Fruit fly (Drosophila melanogaster): ENCODE measurements around the gene Amun.

Gene Amun

DNA sequence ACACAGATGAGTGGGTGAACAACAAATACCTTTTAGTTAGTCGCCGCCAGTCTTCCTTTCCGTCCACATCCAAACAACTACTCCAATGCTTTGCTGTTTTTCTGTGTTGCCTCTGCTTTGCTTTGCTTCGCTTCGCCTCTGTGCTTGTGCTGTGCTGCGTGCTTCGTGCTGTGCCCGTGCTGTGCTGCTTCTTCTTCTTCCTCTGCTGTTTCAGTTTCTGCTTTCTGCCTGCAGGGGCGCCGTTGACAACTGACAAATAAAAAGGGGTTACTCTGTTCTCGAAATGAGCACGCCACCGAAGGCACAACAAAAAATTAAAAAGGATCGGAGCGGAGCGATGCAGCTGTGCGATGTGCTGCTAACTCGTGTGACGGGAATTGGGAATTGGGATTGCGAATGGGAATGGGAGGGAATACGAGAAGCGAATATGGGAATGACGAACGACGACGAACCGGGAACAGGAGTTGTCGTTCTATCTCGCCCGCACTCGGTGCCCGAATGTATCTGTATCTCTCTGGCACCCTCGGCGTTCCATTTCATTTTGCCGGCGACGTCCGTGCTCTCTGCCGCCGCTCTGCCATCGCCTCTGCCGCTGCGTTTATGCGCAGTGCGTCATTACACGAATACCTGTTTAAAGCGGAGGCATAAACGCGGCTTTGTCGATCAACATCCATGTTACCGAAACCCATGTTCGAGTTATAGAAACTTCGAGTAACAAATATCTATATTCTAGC, 669 bp downstream of the Amun start (continued):
- peak; percentile 58 for TF ChIP-seq CG6808 (GFP tag; optimal IDR thresholded peaks at IDR 0.05)
- TF ChIP-seq Sox102F (GFP tag; optimal IDR thresholded peaks at IDR 0.05) = peak; percentile 49
- TF ChIP-seq vri (GFP tag; optimal IDR thresholded peaks at IDR 0.05) = no peak
- no peak for TF ChIP-seq Eip75B (GFP tag; optimal IDR thresholded peaks at IDR 0.05)
- no peak for TF ChIP-seq CG6276 (GFP tag; optimal IDR thresholded peaks at IDR 0.05)
- TF ChIP-seq Ets21C (GFP tag; optimal IDR thresholded peaks at IDR 0.05) = no peak
- peak; percentile 47 for TF ChIP-seq Met (GFP tag; optimal IDR thresholded peaks at IDR 0.05)
- TF ChIP-seq CG11294 (GFP tag; IDR thresholded peaks at IDR 0.05) = peak; percentile 55
- peak; percentile 12 for TF ChIP-seq CG3032 (tag; optimal IDR thresholded peaks at IDR 0.05)
- peak; percentile 83 for TF ChIP-seq CG6163 (GFP tag; IDR thresholded peaks at IDR 0.05)
- no peak for TF ChIP-seq net (GFP tag; optimal IDR thresholded peaks at IDR 0.05)
- peak; percentile 9 for TF ChIP-seq CG31627 (GFP tag; optimal IDR thresholded peaks at IDR 0.05)
- TF ChIP-seq fd59A (GFP tag; optimal IDR thresholded peaks at IDR 0.05) = no peak
- TF ChIP-seq CG11762 (GFP tag; optimal IDR thresholded peaks at IDR 0.05; ENCODE audit: insufficient read depth) = peak; percentile 23
- peak; percentile 15 for TF ChIP-seq cyc (GFP tag; optimal IDR thresholded peaks at IDR 0.05)
- TF ChIP-seq CG3919 (GFP tag; optimal IDR thresholded peaks at IDR 0.05) = no peak
- peak; percentile 24 for TF ChIP-seq topi (GFP tag; optimal IDR thresholded peaks at IDR 0.05)

- TF ChIP-seq OdsH (GFP tag; optimal IDR thresholded peaks at IDR 0.05) (no peak), Lpt (GFP tag; optimal IDR thresholded peaks at IDR 0.05) (peak; percentile 59), net (GFP tag; optimal IDR thresholded peaks at IDR 0.05) (no peak), CG7368 (GFP tag; optimal IDR thresholded peaks at IDR 0.05) (no peak), CG1621 (tag; optimal IDR thresholded peaks at IDR 0.05) (peak; percentile 6), topi (GFP tag; optimal IDR thresholded peaks at IDR 0.05) (no peak), dsx (GFP tag; optimal IDR thresholded peaks at IDR 0.05; ENCODE audit: poor library complexity, severe bottlenecking) (peak; percentile 51), Hr39 (GFP tag; optimal IDR thresholded peaks at IDR 0.05) (no peak), acj6 (GFP tag; optimal IDR thresholded peaks at IDR 0.05) (no peak), Blimp-1 (GFP tag; optimal IDR thresholded peaks at IDR 0.05) (no peak), fkh (GFP tag; optimal IDR thresholded peaks at IDR 0.05) (peak; percentile 70), lz (GFP tag; optimal IDR thresholded peaks at IDR 0.05) (no peak), salr (GFP tag; optimal IDR thresholded peaks at IDR 0.05) (no peak), Eip75B (GFP tag; optimal IDR thresholded peaks at IDR 0.05) (peak; percentile 22), dac (GFP tag; optimal IDR thresholded peaks at IDR 0.05) (no peak), Gug (GFP tag; IDR thresholded peaks at IDR 0.05) (no peak), CG6276 (GFP tag; optimal IDR thresholded peaks at IDR 0.05) (peak; percentile 57), CG11294 (GFP tag; IDR thresholded peaks at IDR 0.05) (no peak), Eip78C (GFP tag) (peak; percentile 70), achi (GFP tag; optimal IDR thresholded peaks at IDR 0.05) (peak; percentile 40), CG4318 (GFP tag; optimal IDR thresholded peaks at IDR 0.05) (no peak), Eip93F (GFP tag; optimal IDR thresholded peaks at IDR 0.05) (no peak), CG34406 (GFP tag; optimal IDR thresholded peaks at IDR 0.05) (no peak), Sox15 (GFP tag; optimal IDR thresholded peaks at IDR 0.05) (no peak), CG16779 (tag; optimal IDR thresholded peaks at IDR 0.05) (peak; percentile 33), Hr38 (GFP tag; optimal IDR thresholded peaks at IDR 0.05) (no peak), Sox102F (GFP tag; optimal IDR thresholded peaks at IDR 0.05) (no peak), CG31627 (GFP tag; optimal IDR thresholded peaks at IDR 0.05) (no peak), CG9139 (GFP tag; optimal IDR thresholded peaks at IDR 0.05) (peak; percentile 45), CG8119 (GFP tag; IDR thresholded peaks at IDR 0.05) (peak; percentile 57; the same call in 2 of the 3 replicates), Hr4 (GFP tag; optimal IDR thresholded peaks at IDR 0.05) (no peak), CG10669 (GFP tag; optimal IDR thresholded peaks at IDR 0.05) (peak; percentile 23), svp (GFP tag) (no peak), spab (GFP tag; optimal IDR thresholded peaks at IDR 0.05) (peak; percentile 27), CG11762 (GFP tag; optimal IDR thresholded peaks at IDR 0.05; ENCODE audit: insufficient read depth) (no peak), CG3032 (tag; optimal IDR thresholded peaks at IDR 0.05) (no peak), CG6854 (GFP tag; optimal IDR thresholded peaks at IDR 0.05) (peak; percentile 53), ss (GFP tag; optimal IDR thresholded peaks at IDR 0.05) (peak; percentile 66 to 87)
Measured at dm6 chrX:11713808-11714528, 1.4 kb downstream of the Amun start.

Measured in whole organism, prepupa.